Fruit fly (Drosophila melanogaster) S2 (cell line): ENCODE measurements around the gene Cad87A.

Source experiments
- CG8478 ChIP-seq: fragments of >200 bp; optimal IDR thresholded peaks from 2 replicates; lab custom pipeline; 2018
- CTCF ChIP-seq, 2 experiments: fragments of >200 bp; optimal IDR thresholded peaks; 2 replicates each; lab custom pipeline; 2018

The Cad87A gene

dm6 chr3R:11948903-11949358 lies at the start of gene Cad87A:
Gene Cad87A, minus strand, starts transcription at chr3R:11949129.
- TF ChIP-seq CG8478 (no peak), CTCF (optimal IDR thresholded peaks at IDR 0.05; lab: Kevin White, UChicago) (no peak)

dm6 chr3R:11998130-11998529 lies 49.2 kb upstream of the Cad87A start:
- TF ChIP-seq CTCF (optimal IDR thresholded peaks at IDR 0.05; lab: Kevin White, UChicago) (no peak), CG8478 (no peak)

DNA sequence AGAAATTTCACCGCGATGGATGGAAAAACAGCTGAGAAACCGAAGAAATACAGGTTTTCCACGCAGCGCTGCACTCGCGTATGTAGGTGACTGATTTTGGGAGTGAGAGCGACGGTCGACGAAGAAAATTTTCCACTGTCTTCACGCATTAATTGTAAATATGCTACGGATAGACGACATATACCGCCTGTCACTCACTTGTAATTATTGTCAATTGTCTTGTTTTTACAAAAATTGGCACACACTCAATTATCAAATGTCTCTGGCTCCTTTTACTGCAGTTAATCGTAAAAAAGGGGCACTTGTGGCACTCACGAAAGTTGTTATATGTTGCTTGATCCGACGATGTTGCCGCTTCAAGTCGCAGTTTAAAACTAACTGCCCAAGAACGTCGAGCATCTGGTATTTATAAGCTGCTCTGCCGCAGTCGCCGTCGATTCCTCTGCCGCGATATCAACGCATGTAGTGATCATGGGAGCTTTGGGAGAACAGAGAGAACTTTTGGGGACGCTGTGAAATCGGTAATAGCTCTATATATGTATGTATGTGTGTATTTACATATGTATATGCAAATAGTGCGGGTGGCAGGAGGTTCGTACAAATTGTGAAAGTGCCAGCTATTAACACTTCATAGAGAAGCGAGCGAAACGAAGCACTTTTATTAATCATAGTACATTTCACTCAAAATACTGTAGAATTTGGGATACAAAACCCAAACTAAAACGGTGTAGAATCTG lies 44.2 kb upstream of the Cad87A start, which contains the start of gene mfas:
TSS of gene mfas (minus strand) at position 382 of the 737 bp plus-strand sequence.
- TF ChIP-seq CTCF (optimal IDR thresholded peaks at IDR 0.05; lab: Kevin White, UChicago), result no peak
- TF ChIP-seq CG8478, result no peak

DNA sequence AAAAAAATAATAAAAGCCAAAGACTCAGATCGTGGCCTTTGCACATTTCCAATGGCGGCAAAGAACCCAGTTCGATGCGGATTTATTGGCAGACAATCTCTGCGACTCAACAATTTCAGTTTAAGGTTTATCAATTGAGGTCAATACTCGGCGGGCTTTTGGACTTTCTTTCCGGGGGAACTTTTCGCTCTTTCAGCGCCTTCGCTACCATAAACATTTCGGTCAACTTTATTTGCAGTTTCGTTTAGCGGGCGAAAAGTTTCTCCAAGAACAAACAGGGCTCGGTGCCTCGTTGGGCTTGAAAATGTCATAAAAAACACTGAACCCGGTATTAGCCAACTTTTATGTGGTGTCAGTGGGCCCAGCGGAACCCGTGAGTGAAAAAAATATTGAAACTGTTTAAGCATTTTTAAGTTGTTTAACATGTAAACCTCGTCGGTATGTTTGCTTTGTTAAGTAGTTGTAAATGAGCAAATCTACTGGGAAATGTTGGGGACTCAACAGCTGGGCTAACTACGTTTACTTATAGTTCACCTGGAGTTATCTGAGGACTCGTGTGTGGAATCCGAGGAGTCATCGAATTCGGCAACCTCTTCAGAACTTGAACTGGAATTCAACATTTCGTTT lies 42.7 kb upstream of the Cad87A start:
- TF ChIP-seq CTCF (optimal IDR thresholded peaks at IDR 0.05; lab: Kevin White, UChicago) (no peak), CG8478 (no peak)

dm6 chr3R:11989996-11990395 lies 41.1 kb upstream of the Cad87A start:
- TF ChIP-seq CTCF (optimal IDR thresholded peaks at IDR 0.05; lab: Kevin White, UChicago) (no peak), CG8478 (no peak)

- TF ChIP-seq CG8478, result no peak
- no peak for TF ChIP-seq CTCF (optimal IDR thresholded peaks at IDR 0.05; lab: Kevin White, UChicago)
These were observed 40.3 kb upstream of the Cad87A start for dm6 chr3R:11989206-11989605.

dm6 chr3R:11984862-11985261 lies 35.9 kb upstream of the Cad87A start:
- TF ChIP-seq CTCF (optimal IDR thresholded peaks at IDR 0.05; lab: Kevin White, UChicago), result no peak
- TF ChIP-seq CG8478, result no peak

DNA sequence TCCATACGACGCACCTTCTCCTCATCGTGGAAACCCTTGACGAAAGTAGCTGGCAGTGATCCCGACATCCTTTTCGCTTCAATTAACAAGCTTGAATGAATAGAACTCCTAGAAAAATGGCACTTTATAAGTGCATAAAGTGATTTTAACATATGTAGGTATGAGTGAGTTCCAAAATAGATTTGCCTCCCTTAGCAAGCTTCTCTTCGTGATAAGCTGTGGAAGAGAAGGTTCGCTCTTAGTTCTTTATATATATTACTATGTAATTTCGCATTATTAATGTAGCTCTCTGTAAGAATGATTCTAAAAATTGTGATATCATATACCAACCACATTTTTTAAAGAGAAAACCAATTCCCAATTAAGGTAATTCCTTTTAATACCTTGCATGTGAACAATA lies 35.5 kb upstream of the Cad87A start, which contains the start of gene CG3397:
TSS of gene CG3397 (minus strand) at position 101 of the 400 bp plus-strand sequence.
- no peak for TF ChIP-seq CG8478

DNA sequence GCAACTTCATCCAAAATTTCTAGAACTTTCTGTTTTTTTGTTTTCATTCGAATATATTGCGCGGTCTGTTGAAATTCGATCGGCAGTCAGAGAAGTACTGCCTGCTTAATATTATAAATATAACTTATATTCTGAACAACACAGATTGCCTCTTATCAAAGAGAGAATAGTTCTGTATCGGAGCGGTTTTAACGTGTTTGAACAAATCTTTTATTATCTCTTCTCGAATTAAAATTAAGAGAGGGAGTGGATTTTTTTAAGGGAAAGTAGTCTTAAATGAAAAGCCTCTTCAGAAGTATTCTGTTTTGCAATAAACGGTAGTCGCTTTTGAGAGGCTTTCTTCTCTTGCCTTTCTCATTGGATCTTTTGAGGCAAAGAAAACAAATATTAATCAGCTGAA lies 33.6 kb upstream of the Cad87A start:
- no peak for TF ChIP-seq CG8478
- no peak for TF ChIP-seq CTCF (optimal IDR thresholded peaks at IDR 0.05; lab: Kevin White, UChicago)

DNA sequence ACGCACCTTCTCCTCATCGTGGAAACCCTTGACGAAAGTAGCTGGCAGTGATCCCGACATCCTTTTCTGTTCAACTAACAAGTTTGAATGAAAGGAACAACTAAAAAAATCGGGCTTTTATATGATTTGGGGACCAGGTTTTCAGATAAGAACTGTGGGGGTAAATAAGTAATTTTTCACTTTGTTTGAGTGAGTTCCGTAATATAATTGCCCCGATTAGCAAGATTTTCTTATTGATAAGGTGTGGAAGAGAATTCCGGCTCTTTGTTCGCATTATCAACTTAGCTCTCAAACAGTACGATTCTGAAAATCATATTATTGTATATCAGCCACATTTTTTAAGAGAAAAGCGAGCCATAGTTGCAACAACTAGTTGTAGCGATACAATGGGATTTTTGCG lies 33.0 kb upstream of the Cad87A start, which contains the start of gene CG12224:
TSS of gene CG12224 (minus strand) at position 101 of the 400 bp plus-strand sequence.
- TF ChIP-seq CTCF (optimal IDR thresholded peaks at IDR 0.05; lab: Kevin White, UChicago) (no peak), CG8478 (no peak)

DNA sequence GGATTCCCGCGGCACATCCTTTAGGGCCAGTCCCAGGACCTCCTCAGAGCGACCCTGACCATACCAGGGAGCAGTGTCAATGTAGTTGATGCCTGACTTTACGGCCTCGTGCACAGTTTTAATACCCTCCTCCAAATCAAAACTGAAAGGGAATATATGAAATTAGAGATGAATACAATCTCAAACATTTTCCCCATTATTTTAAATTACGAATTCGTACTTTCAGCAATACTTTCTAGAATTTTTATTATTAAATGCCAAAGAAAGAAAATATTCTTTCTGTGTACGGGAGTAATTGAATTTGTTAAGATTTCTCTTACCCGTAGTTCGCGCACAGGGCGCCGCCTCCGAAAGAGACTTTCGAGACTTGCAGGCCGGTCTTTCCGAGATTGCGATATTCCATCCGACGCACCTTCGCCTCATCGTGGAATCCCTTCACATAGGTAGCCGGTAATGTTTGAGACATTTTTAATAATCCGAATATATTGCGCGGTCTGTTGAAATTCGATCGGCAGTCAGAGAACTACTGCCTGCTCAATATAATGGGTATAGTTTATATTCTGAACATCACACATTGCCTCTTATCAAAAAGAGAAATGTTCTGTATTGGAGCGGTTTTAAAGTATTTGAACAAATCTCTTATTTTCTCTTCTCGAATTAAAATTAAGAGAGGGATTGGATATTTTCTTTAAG lies 31.1 kb upstream of the Cad87A start, which contains the start of gene CG18547:
TSS of gene CG18547 (minus strand) at position 512 of the 693 bp plus-strand sequence.
- TF ChIP-seq CTCF (optimal IDR thresholded peaks at IDR 0.05; lab: Kevin White, UChicago), result no peak
- no peak for TF ChIP-seq CG8478

- TF ChIP-seq CG8478 (no peak), CTCF (optimal IDR thresholded peaks at IDR 0.05; lab: Kevin White, UChicago) (no peak)
These were observed 29.3 kb upstream of the Cad87A start for dm6 chr3R:11978278-11978677.

DNA sequence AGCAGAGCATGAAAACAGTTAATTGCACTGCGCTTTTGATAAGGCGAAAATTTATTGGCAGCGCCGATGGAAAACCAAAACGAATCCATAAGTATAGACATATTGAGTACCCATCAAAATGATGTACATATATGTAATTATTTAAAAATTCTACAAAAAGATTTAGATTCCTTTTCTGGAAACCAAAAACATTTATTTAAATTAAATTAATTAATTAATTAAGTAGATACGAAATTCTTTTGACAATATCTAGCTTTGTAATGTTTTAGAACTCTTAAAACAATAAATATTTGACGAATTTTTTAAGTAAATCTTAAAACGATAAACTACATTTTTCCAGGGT lies 28.4 kb upstream of the Cad87A start:
- TF ChIP-seq CG8478 (no peak), CTCF (optimal IDR thresholded peaks at IDR 0.05; lab: Kevin White, UChicago) (no peak)

dm6 chr3R:11976556-11977335 lies 27.8 kb upstream of the Cad87A start, which contains the start of gene CG10005:
Gene CG10005, minus strand, starts transcription at chr3R:11977197.
- TF ChIP-seq CTCF (optimal IDR thresholded peaks at IDR 0.05; lab: Kevin White, UChicago) (no peak), CG8478 (no peak)

- no peak for TF ChIP-seq CG8478
These were observed 25.7 kb upstream of the Cad87A start, which contains the start of gene Tango9 for dm6 chr3R:11974631-11975030. Gene Tango9, minus strand, starts transcription at chr3R:11974910.
